Worm (Caenorhabditis elegans) whole organism, L1 larva: Measurements from ENCODE around the gene mltn-9.

Source experiments
- C04F5.9 ChIP-seq: sonication (generic microtip); optimal IDR thresholded peaks from 2 replicates; lab custom pipeline; 2016; ENCODE audit warnings: missing genetic modification characterization, missing compliant biosample characterization
- C16A3.4 ChIP-seq: fragments of 150-350 bp; optimal IDR thresholded peaks from 2 replicates; lab custom pipeline; 2014; ENCODE audit warnings: missing biosample characterization, missing genetic modification characterization
- F16B12.6 ChIP-seq: fragments of 150-350 bp; optimal IDR thresholded peaks from 2 replicates; lab custom pipeline; 2014; ENCODE audit warnings: missing biosample characterization, missing genetic modification characterization
- aha-1 ChIP-seq: fragments of 150-350 bp; optimal IDR thresholded peaks from 2 replicates; lab custom pipeline; 2014; ENCODE audit warnings: missing biosample characterization, missing genetic modification characterization
- aly-2 ChIP-seq: fragments of 150-350 bp; optimal IDR thresholded peaks from 2 replicates; lab custom pipeline; 2014; ENCODE audit warnings: missing biosample characterization, missing genetic modification characterization
- ama-1 ChIP-seq: fragments of 150-350 bp; optimal IDR thresholded peaks from 2 replicates; lab custom pipeline; 2014
- ceh-8 ChIP-seq: fragments of 200-800 bp; sonication (Bioruptor generic); optimal IDR thresholded peaks from 2 replicates; lab custom pipeline; 2018; ENCODE audit warnings: mild to moderate bottlenecking, missing genetic modification characterization, moderate library complexity, missing compliant biosample characterization
- ceh-82 ChIP-seq, 3 experiments: fragments of 150-350 bp in 1 of 3; sonication (generic microtip) in 2 of 3; optimal IDR thresholded peaks; 2 replicates each; lab custom pipeline; 2014 to 2017; ENCODE audit warnings: missing biosample characterization in 3 of 3, missing genetic modification characterization in 3 of 3
- ces-1 ChIP-seq: fragments of 150-350 bp; optimal IDR thresholded peaks from 2 replicates; lab custom pipeline; 2014; ENCODE audit warnings: missing biosample characterization, missing genetic modification reagents, missing genetic modification characterization
- dpl-1 ChIP-seq, 3 experiments: fragments of 150-350 bp in 2 of 3; sonication (generic microtip) in 1 of 3; optimal IDR thresholded peaks; 2 replicates each; lab custom pipeline; 2014 to 2017; ENCODE audit warnings: missing biosample characterization in 3 of 3, missing genetic modification characterization in 3 of 3, missing genetic modification reagents in 3 of 3
- dsc-1 ChIP-seq: sonication (generic microtip); optimal IDR thresholded peaks from 2 replicates; lab custom pipeline; 2016; ENCODE audit warnings: mild to moderate bottlenecking, missing genetic modification characterization, missing compliant biosample characterization
- efl-1 ChIP-seq, 4 experiments: fragments of 150-350 bp; optimal IDR thresholded peaks in 3 of 4; peaks in 1 of 4; 1 replicate in 1 of 4; 2 replicates in 3 of 4; lab custom pipeline; 2014; ENCODE audit warnings: missing biosample characterization in 2 of 4, missing genetic modification characterization in 2 of 4, missing genetic modification reagents in 2 of 4
- efl-3 ChIP-seq: fragments of 200-800 bp; sonication (Bioruptor generic); optimal IDR thresholded peaks from 2 replicates; lab custom pipeline; 2018; ENCODE audit warnings: mild to moderate bottlenecking, missing genetic modification characterization, missing compliant biosample characterization
- elt-3 ChIP-seq, 6 experiments: fragments of 150-350 bp in 1 of 6; sonication (generic microtip); optimal IDR thresholded peaks; 2 replicates each; lab custom pipeline; 2017 to 2018; ENCODE audit warnings: missing biosample characterization in 6 of 6, missing genetic modification characterization in 6 of 6, inconsistent platforms in 1 of 6
- ets-5 ChIP-seq: fragments of 200-800 bp; sonication (Bioruptor generic); IDR thresholded peaks from 2 replicates; pipeline ENCODE4 v1.3.6; 2022; ENCODE audit warnings: missing genetic modification characterization, missing compliant biosample characterization
- fkh-10 ChIP-seq: sonication (generic microtip); optimal IDR thresholded peaks from 2 replicates; lab custom pipeline; 2017; ENCODE audit warnings: missing biosample characterization, missing genetic modification reagents, missing genetic modification characterization
- fkh-8 ChIP-seq: sonication (generic microtip); optimal IDR thresholded peaks from 2 replicates; lab custom pipeline; 2016; ENCODE audit warnings: mild to moderate bottlenecking, missing genetic modification characterization, missing compliant biosample characterization
- hlh-4 ChIP-seq: sonication (generic microtip); optimal IDR thresholded peaks from 2 replicates; lab custom pipeline; 2016; ENCODE audit warnings: mild to moderate bottlenecking, missing genetic modification characterization, missing compliant biosample characterization
- hpl-2 ChIP-seq: fragments of 150-350 bp; optimal IDR thresholded peaks from 2 replicates; lab custom pipeline; 2014; ENCODE audit warnings: missing biosample characterization, missing genetic modification reagents, missing genetic modification characterization
- irx-1 ChIP-seq: sonication (generic microtip); optimal IDR thresholded peaks from 2 replicates; lab custom pipeline; 2016; ENCODE audit warnings: missing genetic modification characterization, missing compliant biosample characterization
- isw-1 ChIP-seq: fragments of 200-800 bp; sonication (Bioruptor generic); IDR thresholded peaks from 2 replicates; pipeline ENCODE4 v1.3.6; 2022; ENCODE audit warnings: missing genetic modification characterization, missing compliant biosample characterization
- lin-15B ChIP-seq: fragments of 150-350 bp; sonication (generic microtip); optimal IDR thresholded peaks from 3 replicates; lab custom pipeline; 2014; ENCODE audit warnings: missing biosample characterization, missing genetic modification characterization
- lin-35 ChIP-seq, 2 experiments: fragments of 150-350 bp; optimal IDR thresholded peaks; 2 replicates each; lab custom pipeline; 2014; ENCODE audit warnings: missing biosample characterization in 2 of 2, missing genetic modification characterization in 2 of 2, missing genetic modification reagents in 2 of 2
- lir-3 ChIP-seq: sonication (generic microtip); optimal IDR thresholded peaks from 2 replicates; lab custom pipeline; 2016; ENCODE audit warnings: mild to moderate bottlenecking, missing genetic modification characterization, moderate library complexity, missing compliant biosample characterization; ENCODE audit not compliant: poor library complexity
- mdl-1 ChIP-seq, 2 experiments: fragments of 150-350 bp; optimal IDR thresholded peaks; 2 replicates each; lab custom pipeline; 2014 to 2017; ENCODE audit warnings: missing biosample characterization in 2 of 2, missing genetic modification characterization in 2 of 2, inconsistent platforms in 1 of 2
- mep-1 ChIP-seq: fragments of 150-350 bp; optimal IDR thresholded peaks from 2 replicates; lab custom pipeline; 2014; ENCODE audit warnings: missing biosample characterization, missing genetic modification characterization
- nhr-12 ChIP-seq: sonication (generic microtip); optimal IDR thresholded peaks from 2 replicates; lab custom pipeline; 2017; ENCODE audit warnings: missing biosample characterization, missing genetic modification characterization
- nhr-19 ChIP-seq: fragments of 200-800 bp; sonication (Bioruptor generic); conservative IDR thresholded peaks from 2 replicates; pipeline ENCODE4 v1.3.6; 2022; ENCODE audit warnings: missing genetic modification characterization, missing compliant biosample characterization
- nhr-20 ChIP-seq: sonication (generic microtip); optimal IDR thresholded peaks from 2 replicates; lab custom pipeline; 2016; ENCODE audit warnings: mild to moderate bottlenecking, missing genetic modification characterization, missing compliant biosample characterization
- nhr-77 ChIP-seq: fragments of 150-350 bp; optimal IDR thresholded peaks from 2 replicates; lab custom pipeline; 2014; ENCODE audit warnings: missing biosample characterization, missing genetic modification characterization
- nhr-90 ChIP-seq: sonication (generic microtip); optimal IDR thresholded peaks from 2 replicates; lab custom pipeline; 2016; ENCODE audit warnings: mild to moderate bottlenecking, missing genetic modification characterization, missing compliant biosample characterization; ENCODE audit not compliant: poor library complexity
- pax-3 ChIP-seq: fragments of 200-800 bp; sonication (Bioruptor generic); optimal IDR thresholded peaks from 2 replicates; lab custom pipeline; 2018; ENCODE audit warnings: mild to moderate bottlenecking, missing genetic modification characterization, moderate library complexity, missing compliant biosample characterization
- rnt-1 ChIP-seq: sonication (generic microtip); optimal IDR thresholded peaks from 2 replicates; lab custom pipeline; 2016; ENCODE audit warnings: mild to moderate bottlenecking, missing genetic modification characterization, moderate library complexity, missing compliant biosample characterization
- skn-1 ChIP-seq: fragments of 150-350 bp; optimal IDR thresholded peaks from 2 replicates; lab custom pipeline; 2014; ENCODE audit warnings: missing biosample characterization, missing genetic modification characterization
- snpc-4 ChIP-seq: fragments of 150-350 bp; optimal IDR thresholded peaks from 2 replicates; lab custom pipeline; 2014; ENCODE audit warnings: missing biosample characterization, missing genetic modification characterization
- snu-23 ChIP-seq: sonication (generic microtip); optimal IDR thresholded peaks from 2 replicates; lab custom pipeline; 2016; ENCODE audit warnings: missing genetic modification characterization, missing compliant biosample characterization
- swsn-7 ChIP-seq: sonication (generic microtip); optimal IDR thresholded peaks from 2 replicates; lab custom pipeline; 2016; ENCODE audit warnings: missing genetic modification characterization, missing compliant biosample characterization
- tbx-2 ChIP-seq: sonication (generic microtip); optimal IDR thresholded peaks from 2 replicates; lab custom pipeline; 2016; ENCODE audit warnings: missing genetic modification characterization, missing compliant biosample characterization
- unc-130 ChIP-seq: fragments of 150-350 bp; optimal IDR thresholded peaks from 2 replicates; lab custom pipeline; 2017; ENCODE audit warnings: missing biosample characterization, missing genetic modification characterization, inconsistent platforms
- unc-62 ChIP-seq: fragments of 150-350 bp; optimal IDR thresholded peaks from 2 replicates; lab custom pipeline; 2014; ENCODE audit warnings: missing biosample characterization, missing genetic modification reagents, missing genetic modification characterization
- unc-86 ChIP-seq: sonication (generic microtip); optimal IDR thresholded peaks from 2 replicates; lab custom pipeline; 2016; ENCODE audit warnings: missing genetic modification characterization, missing compliant biosample characterization
- vab-15 ChIP-seq: sonication (generic microtip); optimal IDR thresholded peaks from 2 replicates; lab custom pipeline; 2017; ENCODE audit warnings: missing genotype, mild to moderate bottlenecking, missing genetic modification characterization, missing compliant biosample characterization
- xbp-1 ChIP-seq: sonication (generic microtip); optimal IDR thresholded peaks from 2 replicates; lab custom pipeline; 2016; ENCODE audit warnings: missing genetic modification characterization, missing compliant biosample characterization
- zag-1 ChIP-seq: fragments of 150-350 bp; optimal IDR thresholded peaks from 2 replicates; lab custom pipeline; 2014; ENCODE audit warnings: missing biosample characterization, missing genetic modification characterization
- ztf-11 ChIP-seq, 2 experiments: sonication (generic microtip); optimal IDR thresholded peaks; 2 replicates each; lab custom pipeline; 2016 to 2017; ENCODE audit warnings: missing genetic modification characterization in 2 of 2, missing biosample characterization in 1 of 2, missing compliant biosample characterization in 1 of 2

Gene mltn-9

DNA sequence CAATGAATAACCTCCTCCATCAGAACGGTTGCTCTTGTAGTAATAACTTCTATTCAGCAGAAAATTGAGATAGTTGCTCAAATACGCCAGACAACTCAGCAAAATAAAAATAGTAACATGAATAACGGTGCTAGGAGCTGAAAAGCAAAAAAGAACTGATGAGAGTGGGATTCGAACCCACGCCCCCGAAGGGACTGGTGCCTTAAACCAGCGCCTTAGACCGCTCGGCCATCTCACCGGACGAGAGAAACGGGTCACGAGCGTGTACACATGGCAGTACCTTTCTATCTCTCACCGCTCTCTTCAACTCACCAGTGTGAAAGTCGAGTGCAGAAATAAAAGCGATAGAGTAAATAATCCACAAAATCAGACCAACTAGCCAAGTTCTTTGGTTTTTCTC lies 19.3 kb downstream of the mltn-9 start:
- no peak for TF ChIP-seq unc-86 (tag; lab: Kevin White, UChicago)
- peak; percentile 41 for TF ChIP-seq mep-1 (tag; lab: Kevin White, UChicago)
- TF ChIP-seq skn-1 (tag; lab: Kevin White, UChicago): peak; percentile 31
- TF ChIP-seq ceh-82 (tag; optimal IDR thresholded peaks at IDR 0.05; lab: Kevin White, UChicago): peak; percentile 12 to 60 (median 52)
- TF ChIP-seq unc-130 (tag; lab: Kevin White, UChicago): peak; percentile 71
- peak; percentile 90 for TF ChIP-seq snpc-4 (tag; lab: Kevin White, UChicago)
- peak; percentile 24 for TF ChIP-seq xbp-1
- peak; percentile 39 for TF ChIP-seq nhr-90 (tag; lab: Kevin White, UChicago)
- TF ChIP-seq dsc-1 (tag; lab: Kevin White, UChicago): peak; percentile 45
- peak; percentile 39 for TF ChIP-seq fkh-8 (tag; lab: Kevin White, UChicago)
- peak; percentile 11 for TF ChIP-seq F16B12.6 (tag; lab: Kevin White, UChicago)
- TF ChIP-seq lin-15B (tag; lab: Kevin White, UChicago): no peak
- TF ChIP-seq mdl-1 (tag; optimal IDR thresholded peaks at IDR 0.05; lab: Kevin White, UChicago): peak in 1 of 2 experiments; percentile 21
- TF ChIP-seq unc-62 (GFP tag; lab: Kevin White, UChicago): no peak
- TF ChIP-seq ama-1 (lab: Kevin White, UChicago): no peak
- TF ChIP-seq irx-1: peak; percentile 32
- peak in 1 of 6 experiments; percentile 22 for TF ChIP-seq elt-3 (tag; optimal IDR thresholded peaks at IDR 0.05; lab: Kevin White, UChicago)
- no peak for TF ChIP-seq vab-15 (tag; lab: Kevin White, UChicago)
- TF ChIP-seq aha-1 (tag; lab: Kevin White, UChicago): no peak
- no peak for TF ChIP-seq efl-3 (GFP tag; lab: Kevin White, UChicago)
- TF ChIP-seq ets-5 (GFP tag; lab: Robert Waterston, UW): 0 out of 2 replicates have a peak, but pooled peaks have one; percentile 47
- peak; percentile 74 for TF ChIP-seq rnt-1 (tag; lab: Kevin White, UChicago)
- peak; percentile 46 for TF ChIP-seq swsn-7 (tag; lab: Kevin White, UChicago)
- TF ChIP-seq nhr-77 (tag; lab: Kevin White, UChicago): peak; percentile 87
- TF ChIP-seq C16A3.4 (tag; lab: Kevin White, UChicago): peak; percentile 38
- TF ChIP-seq nhr-19 (GFP tag; lab: Robert Waterston, UW): peak; percentile 66
- no peak for TF ChIP-seq nhr-12 (tag; lab: Kevin White, UChicago)
- TF ChIP-seq ztf-11 (tag; optimal IDR thresholded peaks at IDR 0.05; lab: Kevin White, UChicago): peak in 1 of 2 experiments; percentile 37
- TF ChIP-seq ceh-8 (GFP tag; lab: Kevin White, UChicago): peak; percentile 29
- TF ChIP-seq tbx-2 (tag; lab: Kevin White, UChicago): no peak
- TF ChIP-seq hlh-4 (tag; lab: Kevin White, UChicago): no peak
- no peak for TF ChIP-seq fkh-10
- TF ChIP-seq dpl-1 (GFP tag; optimal IDR thresholded peaks at IDR 0.05; lab: Kevin White, UChicago): peak; percentile 12 to 41 (median 28)
- TF ChIP-seq isw-1 (GFP tag; lab: Robert Waterston, UW): peak; percentile 59
- no peak for TF ChIP-seq hpl-2 (GFP tag; lab: Kevin White, UChicago)
- TF ChIP-seq C04F5.9 (tag; lab: Kevin White, UChicago): no peak
- TF ChIP-seq zag-1 (tag; lab: Kevin White, UChicago): no peak
- TF ChIP-seq pax-3: peak; percentile 22
- TF ChIP-seq aly-2 (tag; lab: Kevin White, UChicago): no peak
- TF ChIP-seq efl-1 (optimal IDR thresholded peaks at IDR 0.05; lab: Kevin White, UChicago): peak; percentile 49 to 50
- TF ChIP-seq efl-1 (GFP tag; optimal IDR thresholded peaks at IDR 0.05 in 1 of 2; lab: Kevin White, UChicago): peak; percentile 34 to 94
- peak; percentile 71 for TF ChIP-seq snu-23 (GFP tag; lab: Kevin White, UChicago)
- peak; percentile 52 to 69 for TF ChIP-seq lin-35 (GFP tag; optimal IDR thresholded peaks at IDR 0.05; lab: Kevin White, UChicago)
- peak; percentile 47 for TF ChIP-seq nhr-20
- peak; percentile 21 for TF ChIP-seq lir-3 (tag; lab: Kevin White, UChicago)
- TF ChIP-seq ces-1: no peak
